Worm (Caenorhabditis elegans): ENCODE results near the gene shl-1.

Gene shl-1

ce11 chrIV:6402386-6402905, 18.6 kb upstream of the shl-1 start, which contains the start of gene sfrp-1:
TSS of gene sfrp-1 (minus strand) at chrIV:6402436.
- TF ChIP-seq him-1 (tag; optimal IDR thresholded peaks at IDR 0.05): no peak
- TF ChIP-seq dao-5 (tag; optimal IDR thresholded peaks at IDR 0.05): no peak
- TF ChIP-seq W03F9.2 (tag; optimal IDR thresholded peaks at IDR 0.05): no peak

DNA sequence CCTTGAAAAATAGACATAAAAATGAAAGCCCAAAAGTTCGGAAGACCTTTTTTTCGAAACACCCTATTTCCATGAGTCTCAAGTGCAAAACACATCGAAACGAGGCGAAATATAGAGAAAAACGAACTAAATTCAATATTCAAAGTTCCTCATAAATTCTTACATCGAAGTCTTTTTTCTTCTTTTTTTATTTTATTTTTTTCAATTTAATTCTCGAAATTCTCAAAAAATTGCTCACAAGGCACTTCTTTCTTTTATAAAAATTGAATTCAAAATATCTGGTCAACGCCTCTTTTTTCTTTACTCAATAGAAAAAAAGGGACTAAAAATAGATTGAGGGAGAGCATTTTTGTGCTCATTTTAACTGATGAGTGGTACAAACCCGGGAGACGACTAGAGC, 11.3 kb upstream of the shl-1 start:
- TF ChIP-seq W03F9.2 (tag; optimal IDR thresholded peaks at IDR 0.05) (no peak), dao-5 (tag; optimal IDR thresholded peaks at IDR 0.05) (no peak), him-1 (tag; optimal IDR thresholded peaks at IDR 0.05) (no peak)

- TF ChIP-seq W03F9.2 (tag; optimal IDR thresholded peaks at IDR 0.05) (no peak), him-1 (tag; optimal IDR thresholded peaks at IDR 0.05) (peak; percentile 57), dao-5 (tag; optimal IDR thresholded peaks at IDR 0.05) (no peak)
These were observed 9.5 kb upstream of the shl-1 start for ce11 chrIV:6393329-6393728.

ce11 chrIV:6391566-6391965, 7.7 kb upstream of the shl-1 start:
- no peak for TF ChIP-seq him-1 (tag; optimal IDR thresholded peaks at IDR 0.05)
- no peak for TF ChIP-seq dao-5 (tag; optimal IDR thresholded peaks at IDR 0.05)
- TF ChIP-seq W03F9.2 (tag; optimal IDR thresholded peaks at IDR 0.05): no peak

ce11 chrIV:6388550-6388949, 4.7 kb upstream of the shl-1 start:
- no peak for TF ChIP-seq him-1 (tag; optimal IDR thresholded peaks at IDR 0.05)
- TF ChIP-seq dao-5 (tag; optimal IDR thresholded peaks at IDR 0.05): no peak
- no peak for TF ChIP-seq W03F9.2 (tag; optimal IDR thresholded peaks at IDR 0.05)

DNA sequence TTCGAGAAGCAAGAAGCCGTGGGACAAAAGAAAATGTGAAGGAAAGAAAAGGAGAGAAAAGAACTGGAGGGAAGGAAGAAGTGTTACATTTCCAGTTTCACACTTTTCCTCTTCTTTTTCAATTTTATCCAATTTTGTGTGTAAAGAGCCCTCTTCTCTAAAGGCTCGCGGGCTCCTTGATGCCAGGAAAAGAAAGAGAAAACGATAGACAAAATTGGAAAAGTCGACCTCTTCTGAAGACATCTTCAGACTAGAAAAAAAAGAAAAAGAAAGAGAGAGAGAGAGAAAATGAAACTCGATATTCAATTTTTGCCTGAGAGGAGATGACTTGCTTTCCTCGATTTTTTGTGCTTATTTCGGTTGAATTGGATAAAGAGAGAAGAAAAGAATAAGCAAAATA, 1.1 kb upstream of the shl-1 start:
- TF ChIP-seq dao-5 (tag; optimal IDR thresholded peaks at IDR 0.05): no peak
- TF ChIP-seq him-1 (tag; optimal IDR thresholded peaks at IDR 0.05): no peak
- no peak for TF ChIP-seq W03F9.2 (tag; optimal IDR thresholded peaks at IDR 0.05)

DNA sequence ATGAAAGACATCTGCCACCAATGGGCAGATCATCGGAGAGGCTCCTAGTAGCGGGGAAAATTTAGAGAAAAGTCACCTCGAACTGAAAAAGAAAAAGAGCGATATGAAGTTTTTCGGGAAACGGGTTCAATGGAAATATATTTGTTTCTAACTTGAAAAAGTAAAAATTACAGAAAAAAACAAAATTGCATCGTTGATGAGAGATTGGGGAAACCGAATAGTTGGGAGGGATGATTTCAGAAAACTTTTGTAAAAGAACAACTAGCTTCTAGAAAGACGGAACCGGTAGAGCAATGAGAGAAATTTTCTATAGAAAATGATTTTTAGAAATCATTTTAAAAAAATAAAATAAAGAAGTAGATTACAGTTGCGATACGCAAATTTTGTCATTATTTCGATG, 5.5 kb downstream of the shl-1 start:
- TF ChIP-seq dao-5 (tag; optimal IDR thresholded peaks at IDR 0.05) (no peak), him-1 (tag; optimal IDR thresholded peaks at IDR 0.05) (no peak), W03F9.2 (tag; optimal IDR thresholded peaks at IDR 0.05) (no peak)

ce11 chrIV:6377335-6378069, 6.4 kb downstream of the shl-1 start:
- TF ChIP-seq W03F9.2 (tag; optimal IDR thresholded peaks at IDR 0.05) (no peak), dao-5 (tag; optimal IDR thresholded peaks at IDR 0.05) (no peak), him-1 (tag; optimal IDR thresholded peaks at IDR 0.05) (no peak)

DNA sequence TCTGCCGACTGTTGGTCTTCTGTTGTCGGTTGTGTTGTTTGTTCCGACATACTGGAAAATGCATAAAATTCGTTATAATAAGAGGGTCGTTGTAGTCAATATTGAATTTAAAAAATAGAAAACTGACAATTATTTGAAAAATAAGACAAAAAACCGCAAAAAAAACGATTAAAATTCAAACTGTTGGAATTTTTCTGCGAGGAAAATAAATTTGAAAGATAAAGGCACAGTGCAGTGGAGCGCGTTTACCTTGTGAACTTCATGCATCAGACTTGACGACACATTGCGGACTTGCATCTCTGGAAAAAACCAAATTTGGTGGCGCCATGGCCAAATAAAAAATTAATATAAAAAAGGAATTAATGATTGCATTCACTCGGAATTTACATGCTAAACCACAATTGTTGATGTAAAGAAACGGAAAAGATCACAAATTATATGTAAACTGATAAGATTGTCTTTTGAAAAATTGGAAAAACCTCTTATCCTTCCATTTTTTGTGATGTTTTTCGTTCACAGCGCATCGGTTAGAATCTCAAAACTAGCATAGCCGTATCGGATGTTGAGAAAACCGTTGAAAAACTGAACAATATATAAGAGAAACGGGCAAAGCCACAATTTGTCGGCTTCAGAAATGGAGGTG, 7.3 kb downstream of the shl-1 start, which contains the start of the genes hrpf-2 and bli-6:
hrpf-2 (minus strand) TSS at position 51 of the 643 bp plus-strand sequence.
bli-6 (plus strand) TSS at position 593 of the 643 bp plus-strand sequence.
- TF ChIP-seq him-1 (tag; optimal IDR thresholded peaks at IDR 0.05): no peak
- no peak for TF ChIP-seq dao-5 (tag; optimal IDR thresholded peaks at IDR 0.05)
- peak; percentile 92 for TF ChIP-seq W03F9.2 (tag; optimal IDR thresholded peaks at IDR 0.05)

DNA sequence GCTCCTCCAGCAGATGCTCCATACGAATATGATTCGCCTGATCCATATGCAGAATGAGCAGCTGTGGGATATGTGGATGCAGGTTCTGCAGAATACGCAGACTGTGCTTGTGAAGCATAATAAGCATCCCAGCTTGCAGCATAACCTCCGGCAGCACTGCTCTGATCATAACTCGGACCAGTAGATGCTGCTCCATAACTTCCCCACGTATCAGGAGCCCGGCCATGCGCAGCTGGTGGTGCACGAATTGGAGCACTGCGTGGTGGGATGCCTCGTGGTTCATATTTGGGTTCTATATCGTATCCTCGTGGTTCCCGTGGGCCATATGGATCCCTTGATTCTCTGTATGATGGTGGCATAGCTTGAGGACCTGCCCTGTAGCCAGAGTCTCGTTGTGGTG, 10.1 kb downstream of the shl-1 start:
- TF ChIP-seq W03F9.2 (tag; optimal IDR thresholded peaks at IDR 0.05) (no peak), him-1 (tag; optimal IDR thresholded peaks at IDR 0.05) (no peak), dao-5 (tag; optimal IDR thresholded peaks at IDR 0.05) (no peak)

DNA sequence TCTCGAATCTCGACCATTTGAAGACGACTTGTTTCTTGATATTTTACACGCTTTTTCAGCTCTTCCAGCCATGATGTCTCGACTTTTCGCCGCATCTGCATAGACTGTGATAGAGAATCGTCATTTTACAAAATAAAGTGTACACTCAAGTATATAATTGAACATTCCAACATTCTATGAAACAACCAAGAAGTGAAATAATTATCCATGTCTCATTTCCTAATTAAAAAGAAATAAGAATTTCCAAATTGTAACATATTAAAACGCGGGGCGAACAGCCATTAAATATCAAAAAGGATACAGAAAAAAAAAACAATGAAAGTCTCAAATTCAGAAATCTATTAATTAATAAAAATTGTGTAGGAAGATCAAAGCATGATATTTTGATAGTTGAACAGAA, 10.9 kb downstream of the shl-1 start, which contains the start of gene smg-3:
smg-3 (minus strand) TSS at position 101 of the 400 bp plus-strand sequence.
- TF ChIP-seq dao-5 (tag; optimal IDR thresholded peaks at IDR 0.05) (no peak), him-1 (tag; optimal IDR thresholded peaks at IDR 0.05) (no peak), W03F9.2 (tag; optimal IDR thresholded peaks at IDR 0.05) (no peak)

DNA sequence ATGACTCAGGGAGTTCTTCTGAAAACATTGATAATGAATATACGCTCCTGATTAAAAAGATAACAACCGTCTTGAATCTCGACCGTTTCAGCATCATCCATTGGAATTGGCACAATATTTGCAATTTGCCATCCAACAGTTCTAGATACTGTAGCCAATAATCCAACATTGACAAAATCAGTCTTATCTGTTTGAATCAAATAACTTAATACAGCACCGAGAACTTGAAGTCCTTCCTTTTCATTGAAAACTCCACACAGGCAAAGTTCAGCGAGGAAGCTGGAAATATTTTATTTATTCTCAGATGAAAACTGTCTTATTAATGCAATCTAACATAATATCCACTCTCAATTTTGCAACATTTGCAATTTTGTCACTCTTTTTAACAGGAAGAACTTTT, 11.6 kb downstream of the shl-1 start:
- no peak for TF ChIP-seq dao-5 (tag; optimal IDR thresholded peaks at IDR 0.05)
- no peak for TF ChIP-seq W03F9.2 (tag; optimal IDR thresholded peaks at IDR 0.05)
- TF ChIP-seq him-1 (tag; optimal IDR thresholded peaks at IDR 0.05): no peak

DNA sequence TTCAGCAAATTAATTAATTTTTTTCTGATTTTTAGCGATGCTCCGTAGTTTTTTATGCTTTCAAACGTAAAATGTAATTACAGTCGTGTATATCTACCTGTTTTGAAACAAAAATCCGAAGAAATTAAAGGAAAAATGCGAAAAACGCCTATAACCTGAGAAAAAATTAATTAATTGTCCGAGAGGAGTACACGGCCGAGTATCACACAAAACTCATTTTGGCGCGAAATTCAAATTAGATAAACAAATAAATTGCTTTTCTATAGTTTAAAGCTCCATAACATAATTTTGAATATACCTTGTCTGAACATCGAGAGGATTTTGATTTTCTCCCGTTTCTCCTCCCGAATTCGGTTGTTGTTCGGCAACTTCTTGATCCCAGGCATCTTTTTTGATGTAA, 14.4 kb downstream of the shl-1 start:
- no peak for TF ChIP-seq dao-5 (tag; optimal IDR thresholded peaks at IDR 0.05)
- no peak for TF ChIP-seq W03F9.2 (tag; optimal IDR thresholded peaks at IDR 0.05)
- TF ChIP-seq him-1 (tag; optimal IDR thresholded peaks at IDR 0.05): no peak

DNA sequence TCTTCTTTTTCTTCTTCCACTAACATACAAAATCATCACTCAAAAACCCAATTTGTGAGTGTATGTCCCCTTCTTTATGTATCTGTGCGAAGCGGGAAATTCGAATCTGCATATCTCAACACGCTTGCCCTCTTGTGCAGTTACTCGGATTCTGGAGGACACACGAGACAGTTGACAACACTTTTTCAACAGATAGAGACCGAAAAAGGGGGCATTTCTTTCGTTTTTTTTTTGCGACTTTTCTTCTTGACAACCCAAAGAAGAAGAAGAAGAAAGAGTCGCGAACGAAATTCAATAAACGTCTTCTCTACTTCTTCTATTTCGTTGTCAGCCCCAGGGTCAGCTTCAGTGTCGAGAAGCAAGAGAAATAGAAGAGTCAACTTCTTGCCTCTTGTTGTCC, 17.8 kb downstream of the shl-1 start:
- TF ChIP-seq him-1 (tag; optimal IDR thresholded peaks at IDR 0.05): no peak
- no peak for TF ChIP-seq W03F9.2 (tag; optimal IDR thresholded peaks at IDR 0.05)
- no peak for TF ChIP-seq dao-5 (tag; optimal IDR thresholded peaks at IDR 0.05)

Measured in whole organism, L4/young adult.